Worm (Caenorhabditis elegans): Measurements from ENCODE around the gene ZK1236.1.

- TF ChIP-seq ztf-6 (GFP tag; IDR thresholded peaks at IDR 0.05): no peak
- TF ChIP-seq sptf-2 (GFP tag; optimal IDR thresholded peaks at IDR 0.05): no peak
- no peak for TF ChIP-seq mxl-1 (tag; optimal IDR thresholded peaks at IDR 0.05)
- no peak for TF ChIP-seq F22D6.2 (tag; optimal IDR thresholded peaks at IDR 0.05)
- TF ChIP-seq unc-62 (GFP tag; optimal IDR thresholded peaks at IDR 0.05): no peak
- TF ChIP-seq B0019.2 (GFP tag; conservative IDR thresholded peaks at IDR 0.05): no peak
- no peak for TF ChIP-seq nfya-1 (tag; optimal IDR thresholded peaks at IDR 0.05; ENCODE audit: borderline replicate concordance, insufficient read depth)
- no peak for TF ChIP-seq bed-2 (GFP tag; IDR thresholded peaks at IDR 0.05)
- no peak for TF ChIP-seq hrde-1 (tag; optimal IDR thresholded peaks at IDR 0.05; ENCODE audit: borderline replicate concordance)
Observed at ce11 chrIII:8443557-8444131, 14.5 kb downstream of the ZK1236.1 start, which contains the start of gene ufbp-1.

Data from whole organism, young adult.